Worm (Caenorhabditis elegans) whole organism, midembryonic: ENCODE results near the gene C49C3.21.
"Not testable (repeated sequence)": the region's sequence is repeated elsewhere in the genome, so short reads cannot be mapped to it uniquely, and the experiment has no call there.

ENCODE experiments used
- T22C8.4 ChIP-seq: fragments of 200-800 bp; sonication (Bioruptor generic); IDR thresholded peaks from 2 replicates; pipeline ENCODE4 v1.3.6; 2022; ENCODE audit warnings: missing genetic modification characterization, missing compliant biosample characterization
- cog-1 ChIP-seq: sonication (generic microtip); optimal IDR thresholded peaks from 2 replicates; lab custom pipeline; 2016; ENCODE audit warnings: missing genetic modification characterization, missing compliant biosample characterization
- flt-1 ChIP-seq: fragments of 200-800 bp; sonication (Bioruptor generic); IDR thresholded peaks from 2 replicates; pipeline ENCODE4 v1.3.6; 2022; ENCODE audit warnings: missing genetic modification characterization, missing compliant biosample characterization
- klf-2 ChIP-seq: fragments of 200-800 bp; sonication (Bioruptor generic); conservative IDR thresholded peaks from 2 replicates; pipeline ENCODE4 v1.3.6; 2022; ENCODE audit warnings: missing genetic modification reagents, missing genetic modification characterization, missing compliant biosample characterization
- med-1 ChIP-seq: sonication (generic microtip); optimal IDR thresholded peaks from 2 replicates; lab custom pipeline; 2017; ENCODE audit warnings: missing genetic modification characterization, mild to moderate bottlenecking, missing compliant biosample characterization, antibody characterized with exemption, missing genetic modification reagents; ENCODE audit not compliant: insufficient read depth
- ref-1 ChIP-seq: fragments of 200-800 bp; sonication (Bioruptor generic); conservative IDR thresholded peaks from 2 replicates; pipeline ENCODE4 v1.3.6; 2022; ENCODE audit warnings: missing genetic modification reagents, missing genetic modification characterization, missing compliant biosample characterization
- tab-1 ChIP-seq: fragments of 200-800 bp; sonication (Bioruptor generic); IDR thresholded peaks from 2 replicates; pipeline ENCODE4 v1.3.6; 2022; ENCODE audit warnings: missing genetic modification characterization, missing compliant biosample characterization
- ztf-23 ChIP-seq: fragments of 200-800 bp; sonication (Bioruptor generic); IDR thresholded peaks from 2 replicates; pipeline ENCODE4 v1.3.6; 2022; ENCODE audit warnings: missing genetic modification reagents, missing genetic modification characterization, missing compliant biosample characterization
- ztf-29 ChIP-seq: fragments of 200-800 bp; sonication (Bioruptor generic); IDR thresholded peaks from 2 replicates; pipeline ENCODE4 v1.3.6; 2022; ENCODE audit warnings: missing genetic modification reagents, missing genetic modification characterization, missing compliant biosample characterization

DNA sequence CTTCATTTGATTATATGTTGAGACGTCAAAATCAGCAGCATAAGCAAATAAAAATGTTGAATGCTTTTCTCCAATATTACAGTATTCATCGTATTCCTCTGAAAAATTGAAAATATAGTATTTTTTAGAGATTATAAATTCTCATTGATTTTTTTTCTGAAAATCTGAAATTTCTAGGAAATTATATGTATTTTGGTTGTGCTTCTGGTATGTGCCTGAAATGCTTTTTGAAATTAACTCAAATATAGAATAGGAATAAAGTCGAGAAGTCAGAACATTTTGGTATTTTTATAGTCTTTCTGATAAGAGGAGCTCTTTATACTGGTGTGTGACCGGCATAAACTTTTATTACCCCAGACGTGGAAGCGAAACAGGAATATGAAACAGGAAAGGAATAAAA is 35.5 kb upstream of the C49C3.21 start, which contains the start of gene T28F3.8:
- not testable (repeated sequence) for TF ChIP-seq tab-1 (GFP tag; lab: Robert Waterston, UW); klf-2; ztf-29 (GFP tag; lab: Robert Waterston, UW); flt-1; ztf-23; med-1 (GFP tag; lab: Kevin White, UChicago); cog-1 (tag; lab: Kevin White, UChicago); ref-1 (GFP tag; lab: Robert Waterston, UW); T22C8.4 (GFP tag; lab: Robert Waterston, UW)
